Worm (Caenorhabditis elegans) whole organism, young adult: Measurements from ENCODE around the gene tin-9.1.

Experiments used
- C06A6.2 ChIP-seq: fragments of 200-800 bp; sonication (Bioruptor generic); conservative IDR thresholded peaks from 2 replicates; pipeline ENCODE4 v1.3.6; 2022; ENCODE audit warnings: missing genetic modification characterization, missing compliant biosample characterization
- D2030.7 ChIP-seq: fragments of 200-800 bp; sonication (Bioruptor generic); IDR thresholded peaks from 2 replicates; pipeline ENCODE4 v1.3.6; 2022; ENCODE audit warnings: missing genetic modification reagents, missing genetic modification characterization, missing compliant biosample characterization
- F22D6.2 ChIP-seq: sonication (generic microtip); optimal IDR thresholded peaks from 2 replicates; lab custom pipeline; 2016; ENCODE audit warnings: mild to moderate bottlenecking, missing genetic modification characterization, missing compliant biosample characterization
- F37B4.10 ChIP-seq: fragments of 200-800 bp; sonication (Bioruptor generic); IDR thresholded peaks from 2 replicates; pipeline ENCODE4 v1.3.6; 2022; ENCODE audit warnings: missing genetic modification characterization, missing compliant biosample characterization
- K11D2.4 ChIP-seq: fragments of 200-800 bp; sonication (Bioruptor generic); IDR thresholded peaks from 2 replicates; pipeline ENCODE4 v1.3.6; 2022; ENCODE audit warnings: missing genetic modification reagents, missing genetic modification characterization, missing compliant biosample characterization
- T26A5.8 ChIP-seq: sonication (generic microtip); optimal IDR thresholded peaks from 2 replicates; lab custom pipeline; 2016; ENCODE audit warnings: missing genetic modification characterization, missing compliant biosample characterization
- Y53F4B.3 ChIP-seq: fragments of 200-800 bp; sonication (Bioruptor generic); IDR thresholded peaks from 2 replicates; pipeline ENCODE4 v1.3.6; 2022; ENCODE audit warnings: missing genetic modification reagents, missing genetic modification characterization, missing compliant biosample characterization
- Y56A3A.18 ChIP-seq: fragments of 200-800 bp; sonication (Bioruptor generic); IDR thresholded peaks from 2 replicates; pipeline ENCODE4 v1.3.6; 2022; ENCODE audit warnings: missing genetic modification reagents, missing genetic modification characterization, missing compliant biosample characterization
- Y95B8A.8 ChIP-seq: fragments of 200-800 bp; sonication (Bioruptor generic); IDR thresholded peaks from 2 replicates; pipeline ENCODE4 v1.3.6; 2022; ENCODE audit warnings: missing genetic modification reagents, missing genetic modification characterization, missing compliant biosample characterization
- ZK185.1 ChIP-seq: sonication (generic microtip); optimal IDR thresholded peaks from 2 replicates; lab custom pipeline; 2016; ENCODE audit warnings: mild to moderate bottlenecking, missing genetic modification characterization, missing compliant biosample characterization; ENCODE audit not compliant: poor library complexity, severe bottlenecking
- ama-1 ChIP-seq, 3 experiments: fragments of 150-350 bp in 1 of 3; sonication (generic microtip) in 2 of 3; optimal IDR thresholded peaks; 2 replicates each; lab custom pipeline; 2014 to 2018; ENCODE audit warnings: missing biosample characterization in 2 of 3, missing genetic modification characterization in 2 of 3, missing genetic modification reagents in 2 of 3
- ccch-3 ChIP-seq: fragments of 200-800 bp; sonication (Bioruptor generic); optimal IDR thresholded peaks from 2 replicates; lab custom pipeline; 2018; ENCODE audit warnings: mild to moderate bottlenecking, missing genetic modification characterization, missing compliant biosample characterization
- ceh-79 ChIP-seq: sonication (generic microtip); optimal IDR thresholded peaks from 2 replicates; lab custom pipeline; 2017; ENCODE audit warnings: mild to moderate bottlenecking, missing genetic modification characterization, missing compliant biosample characterization
- dox-1 ChIP-seq: fragments of 200-800 bp; sonication (Bioruptor generic); IDR thresholded peaks from 2 replicates; pipeline ENCODE4 v1.3.6; 2022; ENCODE audit warnings: missing genetic modification reagents, missing genetic modification characterization, missing compliant biosample characterization
- ekl-4 ChIP-seq: fragments of 200-800 bp; sonication (Bioruptor generic); IDR thresholded peaks from 2 replicates; pipeline ENCODE4 v1.3.6; 2022; ENCODE audit warnings: missing genetic modification reagents, missing genetic modification characterization, missing compliant biosample characterization
- fkh-3 ChIP-seq: sonication (generic microtip); optimal IDR thresholded peaks from 2 replicates; lab custom pipeline; 2016; ENCODE audit warnings: mild to moderate bottlenecking, missing genetic modification characterization, missing compliant biosample characterization
- hmg-1.2 ChIP-seq: fragments of 200-800 bp; sonication (Bioruptor generic); IDR thresholded peaks from 2 replicates; pipeline ENCODE4 v1.3.6; 2022; ENCODE audit warnings: missing genetic modification reagents, missing genetic modification characterization, missing compliant biosample characterization
- hmg-20 ChIP-seq: fragments of 200-800 bp; sonication (Bioruptor generic); IDR thresholded peaks from 2 replicates; pipeline ENCODE4 v1.3.6; 2022; ENCODE audit warnings: missing genetic modification reagents, missing genetic modification characterization, missing compliant biosample characterization
- hsf-1 ChIP-seq: fragments of 200-800 bp; sonication (Bioruptor generic); IDR thresholded peaks from 2 replicates; pipeline ENCODE4 v1.3.6; 2022; ENCODE audit warnings: missing genetic modification reagents, missing genetic modification characterization, missing compliant biosample characterization
- let-526 ChIP-seq: fragments of 200-800 bp; sonication (Bioruptor generic); IDR thresholded peaks from 2 replicates; pipeline ENCODE4 v1.3.6; 2022; ENCODE audit warnings: missing genetic modification reagents, missing genetic modification characterization, missing compliant biosample characterization
- let-607 ChIP-seq, 2 experiments: fragments of 200-800 bp in 1 of 2; sonication (Bioruptor generic) in 1 of 2; sonication (generic microtip) in 1 of 2; optimal IDR thresholded peaks; 2 replicates each; lab custom pipeline; 2016 to 2018; ENCODE audit warnings: mild to moderate bottlenecking in 2 of 2, missing compliant biosample characterization in 2 of 2, missing genetic modification characterization in 2 of 2, moderate library complexity in 2 of 2, missing genotype in 1 of 2
- lin-40 ChIP-seq: sonication (generic microtip); optimal IDR thresholded peaks from 2 replicates; lab custom pipeline; 2016; ENCODE audit warnings: missing genetic modification characterization, mild to moderate bottlenecking, missing compliant biosample characterization, missing genotype, missing genetic modification reagents
- lin-54 ChIP-seq: fragments of 200-800 bp; sonication (Bioruptor generic); optimal IDR thresholded peaks from 2 replicates; lab custom pipeline; 2018; ENCODE audit warnings: mild to moderate bottlenecking, missing genetic modification characterization, missing compliant biosample characterization
- lir-1 ChIP-seq: fragments of 200-800 bp; sonication (Bioruptor generic); conservative IDR thresholded peaks from 2 replicates; pipeline ENCODE4 v1.3.6; 2022; ENCODE audit warnings: missing genetic modification reagents, missing genetic modification characterization, missing compliant biosample characterization
- lsl-1 ChIP-seq: fragments of 200-800 bp; sonication (Bioruptor generic); optimal IDR thresholded peaks from 2 replicates; lab custom pipeline; 2018; ENCODE audit warnings: mild to moderate bottlenecking, missing genetic modification characterization, moderate library complexity, missing compliant biosample characterization
- madf-6 ChIP-seq: fragments of 200-800 bp; sonication (Bioruptor generic); IDR thresholded peaks from 2 replicates; pipeline ENCODE4 v1.3.6; 2022; ENCODE audit warnings: missing genetic modification reagents, missing genetic modification characterization, missing compliant biosample characterization
- mel-28 ChIP-seq: sonication (generic microtip); optimal IDR thresholded peaks from 2 replicates; lab custom pipeline; 2016; ENCODE audit warnings: borderline replicate concordance, mild to moderate bottlenecking, missing genetic modification characterization, missing compliant biosample characterization
- mes-4 ChIP-seq: sonication (generic microtip); optimal IDR thresholded peaks from 2 replicates; lab custom pipeline; 2016; ENCODE audit warnings: missing genotype, missing genetic modification characterization, missing compliant biosample characterization
- nhr-27 ChIP-seq: fragments of 200-800 bp; sonication (Bioruptor generic); optimal IDR thresholded peaks from 2 replicates; lab custom pipeline; 2018; ENCODE audit warnings: mild to moderate bottlenecking, missing genetic modification characterization, moderate library complexity, missing compliant biosample characterization
- nhr-80 ChIP-seq: sonication (generic microtip); optimal IDR thresholded peaks from 2 replicates; lab custom pipeline; 2016; ENCODE audit warnings: missing genetic modification characterization, missing compliant biosample characterization
- nhr-90 ChIP-seq: sonication (generic microtip); optimal IDR thresholded peaks from 2 replicates; lab custom pipeline; 2016; ENCODE audit warnings: missing genotype, mild to moderate bottlenecking, missing genetic modification characterization, missing compliant biosample characterization
- pbrm-1 ChIP-seq: fragments of 200-800 bp; sonication (Bioruptor generic); IDR thresholded peaks from 2 replicates; pipeline ENCODE4 v1.3.6; 2022; ENCODE audit warnings: missing genetic modification reagents, missing genetic modification characterization, missing compliant biosample characterization
- pha-4 ChIP-seq: fragments of 150-350 bp; sonication (generic microtip); optimal IDR thresholded peaks from 2 replicates; lab custom pipeline; 2014; ENCODE audit warnings: missing biosample characterization, missing genetic modification reagents, missing genetic modification characterization
- rcor-1 ChIP-seq: fragments of 200-800 bp; sonication (Bioruptor generic); IDR thresholded peaks from 2 replicates; pipeline ENCODE4 v1.3.6; 2022; ENCODE audit warnings: missing genetic modification reagents, missing genetic modification characterization, missing compliant biosample characterization
- repo-1 ChIP-seq: sonication (generic microtip); optimal IDR thresholded peaks from 2 replicates; lab custom pipeline; 2017; ENCODE audit warnings: mild to moderate bottlenecking, missing genetic modification characterization, missing compliant biosample characterization
- sea-2 ChIP-seq: fragments of 200-800 bp; sonication (Bioruptor generic); IDR thresholded peaks from 2 replicates; pipeline ENCODE4 v1.3.6; 2022; ENCODE audit warnings: missing genetic modification characterization, missing compliant biosample characterization
- snpc-3.4 ChIP-seq: sonication (generic microtip); optimal IDR thresholded peaks from 2 replicates; lab custom pipeline; 2017; ENCODE audit warnings: missing genetic modification characterization, mild to moderate bottlenecking, missing compliant biosample characterization, antibody characterized with exemption, moderate library complexity, missing genotype, missing genetic modification reagents
- sptf-2 ChIP-seq: fragments of 200-800 bp; sonication (Bioruptor generic); optimal IDR thresholded peaks from 2 replicates; lab custom pipeline; 2018; ENCODE audit warnings: mild to moderate bottlenecking, missing genetic modification characterization, missing compliant biosample characterization
- tbp1 ChIP-seq: fragments of 200-800 bp; sonication (Bioruptor generic); optimal IDR thresholded peaks from 2 replicates; lab custom pipeline; 2018; ENCODE audit warnings: mild to moderate bottlenecking, missing genetic modification characterization, missing compliant biosample characterization
- tbx-9 ChIP-seq: sonication (generic microtip); optimal IDR thresholded peaks from 2 replicates; lab custom pipeline; 2016; ENCODE audit warnings: borderline replicate concordance, missing genetic modification characterization, inconsistent platforms, missing compliant biosample characterization
- unc-62 ChIP-seq: fragments of 150-350 bp; optimal IDR thresholded peaks from 2 replicates; lab custom pipeline; 2014; ENCODE audit warnings: missing biosample characterization, missing genetic modification reagents, missing genetic modification characterization
- zim-3 ChIP-seq: sonication (generic microtip); optimal IDR thresholded peaks from 2 replicates; lab custom pipeline; 2017; ENCODE audit warnings: mild to moderate bottlenecking, missing genetic modification characterization, moderate library complexity, missing compliant biosample characterization
- ztf-18 ChIP-seq: sonication (generic microtip); optimal IDR thresholded peaks from 2 replicates; lab custom pipeline; 2016; ENCODE audit warnings: missing genotype, mild to moderate bottlenecking, missing genetic modification characterization, missing compliant biosample characterization
- ztf-25 ChIP-seq: fragments of 200-800 bp; sonication (Bioruptor generic); IDR thresholded peaks from 2 replicates; pipeline ENCODE4 v1.3.6; 2022; ENCODE audit warnings: missing genetic modification reagents, missing genetic modification characterization, missing compliant biosample characterization
- ztf-26 ChIP-seq: sonication (generic microtip); optimal IDR thresholded peaks from 2 replicates; lab custom pipeline; 2017; ENCODE audit warnings: missing genetic modification characterization, missing compliant biosample characterization

tin-9.1 gene

ce11 chrIV:7048637-7049245 is 4.3 kb upstream of the tin-9.1 start:
- peak; percentile 3 for TF ChIP-seq unc-62 (GFP tag; lab: Kevin White, UChicago)
- no peak for TF ChIP-seq C06A6.2 (GFP tag; lab: Robert Waterston, UW)
- peak; percentile 12 for TF ChIP-seq lin-40 (tag; lab: Kevin White, UChicago)
- TF ChIP-seq sptf-2 (GFP tag; lab: Kevin White, UChicago), result no peak
- no peak for TF ChIP-seq tbx-9
- TF ChIP-seq ztf-25 (GFP tag; lab: Robert Waterston, UW), result no peak
- peak; percentile 17 for TF ChIP-seq ZK185.1
- no peak for TF ChIP-seq fkh-3
- TF ChIP-seq Y53F4B.3 (GFP tag; lab: Robert Waterston, UW), result no peak
- TF ChIP-seq ama-1 (optimal IDR thresholded peaks at IDR 0.05; lab: Kevin White, UChicago), result peak; percentile 43
- no peak for TF ChIP-seq ama-1 (GFP tag; optimal IDR thresholded peaks at IDR 0.05; lab: Kevin White, UChicago)
- peak; percentile 65 for TF ChIP-seq hsf-1
- peak; percentile 67 for TF ChIP-seq pha-4 (tag; lab: Kevin White, UChicago)

- no peak for TF ChIP-seq hsf-1
- no peak for TF ChIP-seq fkh-3
- TF ChIP-seq lin-40 (tag; lab: Kevin White, UChicago), result peak; percentile 74
- TF ChIP-seq ztf-26 (tag; lab: Kevin White, UChicago), result peak; percentile 62
- peak; percentile 6; the same call in 1 of the 2 replicates for TF ChIP-seq let-526 (GFP tag; lab: Robert Waterston, UW)
- no peak for TF ChIP-seq hmg-20 (GFP tag; lab: Robert Waterston, UW)
- no peak for TF ChIP-seq sea-2
- peak; percentile 70 for TF ChIP-seq ZK185.1
- TF ChIP-seq mel-28 (tag; lab: Kevin White, UChicago), result no peak
- no peak for TF ChIP-seq F37B4.10 (GFP tag; lab: Robert Waterston, UW)
- peak; percentile 39 for TF ChIP-seq lin-54 (GFP tag; lab: Kevin White, UChicago)
- TF ChIP-seq tbp1 (GFP tag; lab: Kevin White, UChicago), result peak; percentile 40
- peak; percentile 5 for TF ChIP-seq nhr-90 (tag; lab: Kevin White, UChicago)
- no peak for TF ChIP-seq Y95B8A.8
- TF ChIP-seq ekl-4 (GFP tag; lab: Robert Waterston, UW), result no peak
- TF ChIP-seq ceh-79, result no peak
- peak; percentile 20 for TF ChIP-seq ztf-18 (tag; lab: Kevin White, UChicago)
- TF ChIP-seq nhr-27 (tag; lab: Kevin White, UChicago), result no peak
- no peak for TF ChIP-seq snpc-3.4 (tag; lab: Kevin White, UChicago)
- peak; percentile 84 for TF ChIP-seq nhr-80 (tag; lab: Kevin White, UChicago)
- 0 out of 2 replicates have a peak, but pooled peaks have one; percentile 24 for TF ChIP-seq Y56A3A.18 (GFP tag; lab: Robert Waterston, UW)
- TF ChIP-seq K11D2.4 (GFP tag; lab: Robert Waterston, UW), result peak; percentile 39; the same call in 1 of the 2 replicates
- TF ChIP-seq let-607 (tag; optimal IDR thresholded peaks at IDR 0.05; lab: Kevin White, UChicago), result peak; percentile 3 to 43
- no peak for TF ChIP-seq lsl-1
- TF ChIP-seq D2030.7 (GFP tag; lab: Robert Waterston, UW), result no peak
- TF ChIP-seq rcor-1 (GFP tag; lab: Robert Waterston, UW), result no peak
- TF ChIP-seq C06A6.2 (GFP tag; lab: Robert Waterston, UW), result 0 out of 2 replicates have a peak, but pooled peaks have one; percentile 36
- TF ChIP-seq F22D6.2 (tag; lab: Kevin White, UChicago), result peak; percentile 40
- peak; percentile 49; the same call in 1 of the 2 replicates for TF ChIP-seq dox-1
- TF ChIP-seq repo-1, result peak; percentile 26
- no peak for TF ChIP-seq lir-1 (GFP tag; lab: Robert Waterston, UW)
- TF ChIP-seq T26A5.8 (tag; lab: Kevin White, UChicago), result no peak
- no peak for TF ChIP-seq ccch-3 (GFP tag; lab: Kevin White, UChicago)
- no peak for TF ChIP-seq mes-4 (tag; lab: Kevin White, UChicago)
- no peak for TF ChIP-seq madf-6 (GFP tag; lab: Robert Waterston, UW)
- TF ChIP-seq hmg-1.2, result peak; percentile 70; the same call in 1 of the 2 replicates
- peak; percentile 62 for TF ChIP-seq ama-1 (optimal IDR thresholded peaks at IDR 0.05; lab: Kevin White, UChicago)
- no peak for TF ChIP-seq ama-1 (GFP tag; optimal IDR thresholded peaks at IDR 0.05; lab: Kevin White, UChicago)
- TF ChIP-seq pbrm-1, result no peak
- TF ChIP-seq zim-3, result no peak
These were observed 3.4 kb upstream of the tin-9.1 start for ce11 chrIV:7047762-7048178.
